Fruit fly (Drosophila melanogaster): ENCODE results near the gene CG6763.

- peak; percentile 96 for TF ChIP-seq Ets98B (GFP tag; IDR thresholded peaks at IDR 0.05)
- TF ChIP-seq fd96Ca (GFP tag; IDR thresholded peaks at IDR 0.05), result peak; percentile 98
- peak; percentile 97 for TF ChIP-seq CG17806 (tag; optimal IDR thresholded peaks at IDR 0.05)
- peak; percentile 93 for TF ChIP-seq rn (GFP tag; IDR thresholded peaks at IDR 0.05)
- TF ChIP-seq Snoo (tag; optimal IDR thresholded peaks at IDR 0.05), result peak; percentile 69
- TF ChIP-seq D1 (tag; optimal IDR thresholded peaks at IDR 0.05), result peak; percentile 76
- TF ChIP-seq CG12605 (GFP tag; IDR thresholded peaks at IDR 0.05), result peak; percentile 91
These were observed 42.5 kb downstream of the CG6763 start for dm6 chr3R:23326292-23326691.
